Worm (Caenorhabditis elegans) whole organism, mixed stage, embryonic: Measurements from ENCODE around the gene smu-2.
A peak's percentile ranks its signal among the peaks of the same experiment; 100 is the strongest.

ENCODE experiments used
- M03D4.4 ChIP-seq: sonication (generic microtip); optimal IDR thresholded peaks from 2 replicates; lab custom pipeline; 2017; ENCODE audit warnings: mild to moderate bottlenecking, missing genetic modification characterization, missing compliant biosample characterization
- bed-3 ChIP-seq: fragments of 200-800 bp; sonication (Bioruptor generic); optimal IDR thresholded peaks from 3 replicates; lab custom pipeline; 2018; ENCODE audit warnings: mild to moderate bottlenecking, missing genetic modification characterization, moderate library complexity, missing compliant biosample characterization
- blmp-1 ChIP-seq: fragments of 150-350 bp; optimal IDR thresholded peaks from 2 replicates; lab custom pipeline; 2014; ENCODE audit warnings: missing biosample characterization, missing genetic modification characterization
- ceh-39 ChIP-seq: fragments of 150-350 bp; optimal IDR thresholded peaks from 2 replicates; lab custom pipeline; 2014; ENCODE audit warnings: missing biosample characterization, missing genetic modification characterization
- ceh-43 ChIP-seq: fragments of 200-800 bp; sonication (Bioruptor generic); optimal IDR thresholded peaks from 2 replicates; lab custom pipeline; 2018; ENCODE audit warnings: mild to moderate bottlenecking, missing genetic modification characterization, moderate library complexity, missing compliant biosample characterization
- ceh-83 ChIP-seq: fragments of 200-800 bp; sonication (Bioruptor generic); optimal IDR thresholded peaks from 2 replicates; lab custom pipeline; 2018; ENCODE audit warnings: mild to moderate bottlenecking, missing genetic modification characterization, missing compliant biosample characterization
- ces-1 ChIP-seq: fragments of 150-350 bp; optimal IDR thresholded peaks from 2 replicates; lab custom pipeline; 2014; ENCODE audit warnings: missing biosample characterization, missing genetic modification reagents, missing genetic modification characterization
- cnd-1 ChIP-seq: fragments of 200-800 bp; sonication (Bioruptor generic); optimal IDR thresholded peaks from 2 replicates; lab custom pipeline; 2018; ENCODE audit warnings: mild to moderate bottlenecking, missing genetic modification characterization, missing compliant biosample characterization
- drap-1 ChIP-seq: fragments of 200-800 bp; sonication (Bioruptor generic); optimal IDR thresholded peaks from 3 replicates; lab custom pipeline; 2018; ENCODE audit warnings: mild to moderate bottlenecking, missing genetic modification characterization, missing compliant biosample characterization
- elt-1 ChIP-seq: sonication (generic microtip); optimal IDR thresholded peaks from 2 replicates; lab custom pipeline; 2017; ENCODE audit warnings: missing genetic modification characterization, mild to moderate bottlenecking, missing compliant biosample characterization, antibody characterized with exemption, moderate library complexity, borderline replicate concordance; ENCODE audit not compliant: insufficient read depth
- elt-3 ChIP-seq: fragments of 150-350 bp; optimal IDR thresholded peaks from 2 replicates; lab custom pipeline; 2014; ENCODE audit warnings: missing biosample characterization, missing genetic modification characterization
- flh-1 ChIP-seq: fragments of 200-800 bp; sonication (Bioruptor generic); optimal IDR thresholded peaks from 2 replicates; lab custom pipeline; 2018; ENCODE audit warnings: mild to moderate bottlenecking, missing genetic modification characterization, moderate library complexity, missing compliant biosample characterization
- ham-2 ChIP-seq: fragments of 200-800 bp; sonication (Bioruptor generic); optimal IDR thresholded peaks from 2 replicates; lab custom pipeline; 2018; ENCODE audit warnings: mild to moderate bottlenecking, missing genetic modification characterization, missing compliant biosample characterization
- hlh-1 ChIP-seq: fragments of 150-350 bp; optimal IDR thresholded peaks from 2 replicates; lab custom pipeline; 2014; ENCODE audit warnings: missing biosample characterization, missing genetic modification reagents, missing genetic modification characterization
- lin-13 ChIP-seq: fragments of 150-350 bp; optimal IDR thresholded peaks from 2 replicates; lab custom pipeline; 2014; ENCODE audit warnings: missing biosample characterization, missing genetic modification characterization
- lin-32 ChIP-seq: fragments of 200-800 bp; sonication (Bioruptor generic); optimal IDR thresholded peaks from 2 replicates; lab custom pipeline; 2018; ENCODE audit warnings: mild to moderate bottlenecking, missing genetic modification characterization, missing compliant biosample characterization
- lsy-2 ChIP-seq: fragments of 150-350 bp; optimal IDR thresholded peaks from 2 replicates; lab custom pipeline; 2014; ENCODE audit warnings: missing biosample characterization, missing genetic modification characterization
- mab-5 ChIP-seq: fragments of 150-350 bp; optimal IDR thresholded peaks from 2 replicates; lab custom pipeline; 2014; ENCODE audit warnings: missing biosample characterization, missing genetic modification characterization
- mep-1 ChIP-seq: fragments of 150-350 bp; optimal IDR thresholded peaks from 2 replicates; lab custom pipeline; 2017; ENCODE audit warnings: missing biosample characterization, missing genetic modification reagents, missing genetic modification characterization, inconsistent platforms
- mls-2 ChIP-seq: sonication (generic microtip); optimal IDR thresholded peaks from 2 replicates; lab custom pipeline; 2016; ENCODE audit warnings: mild to moderate bottlenecking, missing genetic modification characterization, moderate library complexity, missing compliant biosample characterization
- nhr-12 ChIP-seq: fragments of 150-350 bp; optimal IDR thresholded peaks from 2 replicates; lab custom pipeline; 2014; ENCODE audit warnings: missing biosample characterization, missing genetic modification characterization
- nhr-2 ChIP-seq: fragments of 150-350 bp; optimal IDR thresholded peaks from 2 replicates; lab custom pipeline; 2014; ENCODE audit warnings: missing biosample characterization, missing genetic modification characterization
- nhr-237 ChIP-seq: fragments of 150-350 bp; optimal IDR thresholded peaks from 2 replicates; lab custom pipeline; 2014; ENCODE audit warnings: missing biosample characterization, missing genetic modification characterization
- nhr-28 ChIP-seq: fragments of 150-350 bp; optimal IDR thresholded peaks from 2 replicates; lab custom pipeline; 2014; ENCODE audit warnings: missing biosample characterization, missing genetic modification characterization
- nhr-76 ChIP-seq: sonication (generic microtip); optimal IDR thresholded peaks from 2 replicates; lab custom pipeline; 2017; ENCODE audit warnings: missing biosample characterization, missing genetic modification characterization
- pha-4 ChIP-seq: fragments of 150-350 bp; optimal IDR thresholded peaks from 2 replicates; lab custom pipeline; 2018; ENCODE audit warnings: missing biosample characterization, missing genetic modification reagents, missing genetic modification characterization
- sem-2 ChIP-seq: fragments of 200-800 bp; sonication (Bioruptor generic); optimal IDR thresholded peaks from 2 replicates; lab custom pipeline; 2018; ENCODE audit warnings: mild to moderate bottlenecking, missing genetic modification characterization, missing compliant biosample characterization
- snpc-4 ChIP-seq: fragments of 150-350 bp; optimal IDR thresholded peaks from 2 replicates; lab custom pipeline; 2014; ENCODE audit warnings: missing biosample characterization, missing genetic modification characterization
- sptf-1 ChIP-seq: sonication (generic microtip); optimal IDR thresholded peaks from 2 replicates; lab custom pipeline; 2017; ENCODE audit warnings: mild to moderate bottlenecking, missing genetic modification characterization, moderate library complexity, missing compliant biosample characterization
- tbx-8 ChIP-seq: fragments of 200-800 bp; sonication (Bioruptor generic); optimal IDR thresholded peaks from 2 replicates; lab custom pipeline; 2018; ENCODE audit warnings: mild to moderate bottlenecking, missing genetic modification characterization, moderate library complexity, missing compliant biosample characterization
- unc-120 ChIP-seq: sonication (generic microtip); optimal IDR thresholded peaks from 2 replicates; lab custom pipeline; 2017; ENCODE audit warnings: missing genetic modification characterization, missing compliant biosample characterization; ENCODE audit not compliant: poor library complexity, severe bottlenecking
- unc-39 ChIP-seq: fragments of 150-350 bp; optimal IDR thresholded peaks from 2 replicates; lab custom pipeline; 2014; ENCODE audit warnings: missing biosample characterization, missing genetic modification characterization
- unc-62 ChIP-seq: fragments of 150-350 bp; optimal IDR thresholded peaks from 2 replicates; lab custom pipeline; 2014; ENCODE audit warnings: missing biosample characterization, missing genetic modification reagents, missing genetic modification characterization
- zip-8 ChIP-seq: fragments of 150-350 bp; optimal IDR thresholded peaks from 2 replicates; lab custom pipeline; 2014; ENCODE audit warnings: missing biosample characterization, missing genetic modification characterization
- ztf-11 ChIP-seq: fragments of 150-350 bp; optimal IDR thresholded peaks from 2 replicates; lab custom pipeline; 2014; ENCODE audit warnings: missing biosample characterization, missing genetic modification characterization

smu-2 gene

DNA sequence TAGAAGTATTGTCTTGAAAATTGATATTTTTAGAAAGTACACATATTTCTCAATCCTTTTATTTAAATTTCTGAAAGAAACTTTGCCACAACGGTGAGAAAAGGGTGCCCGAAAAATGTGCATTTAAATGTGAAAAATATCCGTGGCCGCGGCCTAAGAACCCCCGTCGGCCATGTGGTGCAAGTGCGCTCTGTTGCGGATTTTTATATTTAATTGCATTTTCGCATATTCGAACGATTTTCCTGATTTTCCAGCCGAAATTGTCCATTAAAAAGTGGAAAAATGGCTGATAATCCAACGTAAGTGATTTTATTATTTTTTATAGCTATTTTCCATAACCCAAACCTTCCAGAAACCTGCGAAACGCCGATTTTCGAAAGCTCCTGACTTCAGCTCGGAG is at the start of gene smu-2:
Gene smu-2 (plus strand): TSS at position 178 of the 400 bp plus-strand sequence.
- TF ChIP-seq drap-1 (GFP tag; lab: Kevin White, UChicago) = no peak
- no peak for TF ChIP-seq elt-1
- no peak for TF ChIP-seq snpc-4 (tag; lab: Kevin White, UChicago)
- TF ChIP-seq blmp-1 (tag; lab: Kevin White, UChicago) = no peak
- no peak for TF ChIP-seq ham-2 (GFP tag; lab: Kevin White, UChicago)
- TF ChIP-seq hlh-1 (tag; lab: Kevin White, UChicago) = no peak
- TF ChIP-seq unc-62 = no peak
- no peak for TF ChIP-seq lin-13
- TF ChIP-seq pha-4 (tag; lab: Kevin White, UChicago) = no peak
- no peak for TF ChIP-seq flh-1
- peak; percentile 75 for TF ChIP-seq sptf-1 (tag; lab: Kevin White, UChicago)
- no peak for TF ChIP-seq ceh-83 (GFP tag; lab: Kevin White, UChicago)
- peak; percentile 97 for TF ChIP-seq ces-1
- TF ChIP-seq nhr-237 (tag; lab: Kevin White, UChicago) = no peak
- peak; percentile 39 for TF ChIP-seq lsy-2 (tag; lab: Kevin White, UChicago)
- no peak for TF ChIP-seq nhr-12 (tag; lab: Kevin White, UChicago)
- peak; percentile 20 for TF ChIP-seq cnd-1 (tag; lab: Kevin White, UChicago)
- no peak for TF ChIP-seq mls-2 (tag; lab: Kevin White, UChicago)
- TF ChIP-seq nhr-76 = no peak
- no peak for TF ChIP-seq ceh-39 (tag; lab: Kevin White, UChicago)
- TF ChIP-seq unc-39 (tag; lab: Kevin White, UChicago) = no peak
- no peak for TF ChIP-seq nhr-28 (tag; lab: Kevin White, UChicago)
- no peak for TF ChIP-seq elt-3 (tag; lab: Kevin White, UChicago)
- no peak for TF ChIP-seq bed-3 (GFP tag; lab: Kevin White, UChicago)
- TF ChIP-seq sem-2 (GFP tag; lab: Kevin White, UChicago) = no peak
- no peak for TF ChIP-seq zip-8
- no peak for TF ChIP-seq tbx-8
- TF ChIP-seq ceh-43 (GFP tag; lab: Kevin White, UChicago) = peak; percentile 7
- peak; percentile 49 for TF ChIP-seq mep-1
- peak; percentile 16 for TF ChIP-seq lin-32 (GFP tag; lab: Kevin White, UChicago)
- no peak for TF ChIP-seq unc-120
- TF ChIP-seq M03D4.4 (tag; lab: Kevin White, UChicago) = no peak
- no peak for TF ChIP-seq ztf-11
- TF ChIP-seq mab-5 (tag; lab: Kevin White, UChicago) = peak; percentile 55
- no peak for TF ChIP-seq nhr-2

DNA sequence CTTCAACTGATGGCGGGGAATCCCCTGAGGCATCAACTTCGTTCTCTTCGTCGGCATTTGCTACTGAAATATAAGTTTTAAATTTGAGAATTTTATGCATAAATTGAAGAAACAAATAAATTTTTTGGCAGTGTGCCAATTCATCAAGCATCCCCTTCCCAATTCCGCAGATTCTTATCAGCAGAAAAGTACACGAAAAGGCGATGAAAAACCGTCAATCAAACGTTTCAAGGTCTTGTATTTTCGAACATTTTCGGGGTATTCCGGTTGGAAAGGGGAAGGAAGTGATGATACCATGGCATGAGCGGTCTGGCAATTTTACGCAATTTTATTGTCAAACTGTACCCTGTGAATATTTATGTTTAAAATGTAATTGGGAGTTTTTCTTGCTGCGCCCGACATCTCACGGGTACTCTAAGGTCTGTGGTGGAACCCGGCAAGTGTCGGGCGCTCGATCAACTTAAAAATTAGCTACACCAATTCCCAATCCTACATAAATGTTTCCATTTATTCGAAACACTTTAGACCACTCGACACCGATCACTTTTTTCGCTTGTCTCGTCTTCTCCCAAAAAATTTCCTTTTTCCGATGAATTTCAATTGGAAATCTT is 47.2 kb upstream of the smu-2 start:
- no peak for TF ChIP-seq elt-1
- TF ChIP-seq mls-2 (tag; lab: Kevin White, UChicago) = no peak
- TF ChIP-seq ceh-39 (tag; lab: Kevin White, UChicago) = no peak
- no peak for TF ChIP-seq elt-3 (tag; lab: Kevin White, UChicago)
- no peak for TF ChIP-seq sem-2 (GFP tag; lab: Kevin White, UChicago)
- TF ChIP-seq ham-2 (GFP tag; lab: Kevin White, UChicago) = no peak
- no peak for TF ChIP-seq M03D4.4 (tag; lab: Kevin White, UChicago)
- TF ChIP-seq unc-120 = no peak
- TF ChIP-seq nhr-28 (tag; lab: Kevin White, UChicago) = no peak
- no peak for TF ChIP-seq pha-4 (tag; lab: Kevin White, UChicago)
- TF ChIP-seq nhr-76 = no peak
- no peak for TF ChIP-seq unc-62
- no peak for TF ChIP-seq cnd-1 (tag; lab: Kevin White, UChicago)
- no peak for TF ChIP-seq zip-8
- TF ChIP-seq ces-1 = no peak
- no peak for TF ChIP-seq nhr-237 (tag; lab: Kevin White, UChicago)
- no peak for TF ChIP-seq tbx-8
- TF ChIP-seq, all 35 proteins: peak for 0

DNA sequence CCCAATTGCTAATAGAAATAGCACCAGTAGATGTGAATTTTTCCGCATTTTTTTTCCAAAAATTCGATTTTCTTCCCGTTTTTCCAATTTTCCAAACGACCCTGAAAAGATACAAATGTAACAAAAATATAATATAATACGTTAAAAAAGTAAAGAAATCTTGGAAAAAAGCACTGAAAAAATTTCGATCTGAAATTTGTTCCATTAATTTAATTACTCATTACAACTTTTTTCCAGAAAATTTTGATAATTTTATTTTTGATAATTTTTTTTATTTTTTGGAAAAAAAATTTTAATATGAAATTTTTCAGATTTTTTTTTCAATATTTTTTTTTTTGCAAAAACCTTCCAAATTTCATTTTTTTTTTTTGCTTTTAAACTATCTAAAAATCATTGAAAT is 45.8 kb upstream of the smu-2 start, which contains the start of gene skpo-2:
Gene skpo-2 (minus strand): TSS at position 101 of the 400 bp plus-strand sequence.
- TF ChIP-seq cnd-1 (tag; lab: Kevin White, UChicago) = no peak
- TF ChIP-seq zip-8 = no peak
- no peak for TF ChIP-seq unc-39 (tag; lab: Kevin White, UChicago)
- no peak for TF ChIP-seq sptf-1 (tag; lab: Kevin White, UChicago)
- TF ChIP-seq mep-1 = no peak
- TF ChIP-seq M03D4.4 (tag; lab: Kevin White, UChicago) = no peak
- no peak for TF ChIP-seq ces-1
- TF ChIP-seq lsy-2 (tag; lab: Kevin White, UChicago) = no peak
- no peak for TF ChIP-seq nhr-76
- TF ChIP-seq ham-2 (GFP tag; lab: Kevin White, UChicago) = no peak
- TF ChIP-seq elt-3 (tag; lab: Kevin White, UChicago) = no peak
- no peak for TF ChIP-seq pha-4 (tag; lab: Kevin White, UChicago)
- no peak for TF ChIP-seq nhr-12 (tag; lab: Kevin White, UChicago)
